Fruit fly (Drosophila melanogaster): Measurements from ENCODE around the gene SPR.

DNA sequence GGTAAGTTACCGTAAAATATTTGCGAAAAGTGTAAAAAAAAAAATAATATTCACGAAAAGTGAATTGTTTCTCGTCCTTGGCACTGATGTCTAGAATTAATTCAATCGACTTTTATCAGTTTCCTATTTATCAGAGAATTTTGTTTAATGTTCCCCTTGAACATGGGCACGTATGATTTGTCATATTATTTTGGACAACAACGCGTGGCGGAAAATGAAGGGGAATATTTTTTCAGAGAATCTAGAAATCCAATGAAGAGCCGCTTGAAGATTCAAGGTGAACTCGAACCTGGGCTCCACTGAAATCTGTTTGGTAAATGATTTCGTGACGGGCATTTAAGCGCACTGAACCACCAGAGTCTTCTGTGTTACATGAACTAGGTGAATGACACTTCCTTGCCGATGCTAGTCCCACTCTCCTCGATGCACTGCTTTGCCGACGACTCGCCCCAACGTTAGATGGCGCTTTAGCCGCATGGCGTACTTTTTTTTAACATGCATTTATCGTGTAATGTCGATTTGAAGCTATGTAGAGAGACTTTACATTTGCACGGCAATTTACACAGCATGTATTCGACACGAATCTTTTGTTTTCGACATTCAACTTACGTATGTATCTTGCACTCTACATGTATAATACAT, 77.9 kb downstream of the SPR start:
- peak; percentile 95 for TF ChIP-seq pad (GFP tag; optimal IDR thresholded peaks at IDR 0.05)
- TF ChIP-seq kay (GFP tag; ENCODE audit: borderline replicate concordance): peak; percentile 78
- TF ChIP-seq CG5204 (GFP tag; optimal IDR thresholded peaks at IDR 0.05): no peak
- TF ChIP-seq CG12768 (GFP tag; optimal IDR thresholded peaks at IDR 0.05): no peak
- no peak for TF ChIP-seq CG14711 (tag; optimal IDR thresholded peaks at IDR 0.05)
- no peak for TF ChIP-seq Hr96 (GFP tag; optimal IDR thresholded peaks at IDR 0.05)
- TF ChIP-seq CG7045 (GFP tag; optimal IDR thresholded peaks at IDR 0.05): no peak
- no peak for TF ChIP-seq CG7101 (tag; optimal IDR thresholded peaks at IDR 0.05)
- no peak for TF ChIP-seq Mnt (GFP tag; optimal IDR thresholded peaks at IDR 0.05)
